Worm (Caenorhabditis elegans) whole organism, L4 larva: ENCODE results near the gene rpt-4.

ENCODE experiments used
- D1046.2 ChIP-seq: fragments of 200-800 bp; sonication (Bioruptor generic); IDR thresholded peaks from 2 replicates; pipeline ENCODE4 v1.3.6; 2022; ENCODE audit warnings: missing genetic modification characterization, missing compliant biosample characterization
- F26F4.8 ChIP-seq: fragments of 200-800 bp; sonication (Bioruptor generic); conservative IDR thresholded peaks from 2 replicates; pipeline ENCODE4 v1.3.6; 2022; ENCODE audit warnings: missing genetic modification characterization, missing compliant biosample characterization
- Y75B8A.6 ChIP-seq: fragments of 200-800 bp; sonication (Bioruptor generic); IDR thresholded peaks from 2 replicates; pipeline ENCODE4 v1.3.6; 2022; ENCODE audit warnings: missing genetic modification reagents, missing genetic modification characterization, missing compliant biosample characterization
- ZK337.2 ChIP-seq: fragments of 200-800 bp; sonication (Bioruptor generic); IDR thresholded peaks from 2 replicates; pipeline ENCODE4 v1.3.6; 2022; ENCODE audit warnings: missing genetic modification reagents, missing genetic modification characterization, missing compliant biosample characterization
- ama-1 ChIP-seq: fragments of 150-350 bp; optimal IDR thresholded peaks from 2 replicates; lab custom pipeline; 2014; ENCODE audit warnings: inconsistent platforms, mixed read lengths
- arid-1 ChIP-seq: fragments of 200-800 bp; sonication (Bioruptor generic); conservative IDR thresholded peaks from 2 replicates; pipeline ENCODE4 v1.3.6; 2022; ENCODE audit warnings: missing genetic modification reagents, missing genetic modification characterization, missing compliant biosample characterization
- ceh-20 ChIP-seq: fragments of 200-800 bp; sonication (Bioruptor generic); IDR thresholded peaks from 2 replicates; pipeline ENCODE4 v1.3.6; 2022; ENCODE audit warnings: missing genetic modification reagents, missing genetic modification characterization, missing compliant biosample characterization
- ceh-32 ChIP-seq: sonication (generic microtip); optimal IDR thresholded peaks from 2 replicates; lab custom pipeline; 2016; ENCODE audit warnings: mild to moderate bottlenecking, missing genetic modification characterization, missing compliant biosample characterization; ENCODE audit not compliant: poor library complexity
- ceh-62 ChIP-seq: sonication (generic microtip); optimal IDR thresholded peaks from 2 replicates; lab custom pipeline; 2017; ENCODE audit warnings: missing biosample characterization, missing genetic modification characterization
- daf-19 ChIP-seq: fragments of 200-800 bp; sonication (Bioruptor generic); conservative IDR thresholded peaks from 2 replicates; pipeline ENCODE4 v1.3.6; 2022; ENCODE audit warnings: missing genetic modification characterization, missing compliant biosample characterization
- dmd-9 ChIP-seq: fragments of 200-800 bp; sonication (Bioruptor generic); IDR thresholded peaks from 2 replicates; pipeline ENCODE4 v1.3.6; 2022; ENCODE audit warnings: missing genetic modification reagents, missing genetic modification characterization, missing compliant biosample characterization
- duxl-1 ChIP-seq: sonication (generic microtip); optimal IDR thresholded peaks from 2 replicates; lab custom pipeline; 2016; ENCODE audit warnings: mild to moderate bottlenecking, missing genetic modification characterization, moderate library complexity, missing compliant biosample characterization; ENCODE audit not compliant: poor library complexity
- egl-27 ChIP-seq: sonication (generic microtip); optimal IDR thresholded peaks from 3 replicates; lab custom pipeline; 2017; ENCODE audit warnings: missing biosample characterization, missing genetic modification reagents, missing genetic modification characterization
- egl-43 ChIP-seq: fragments of 200-800 bp; sonication (Bioruptor generic); IDR thresholded peaks from 2 replicates; pipeline ENCODE4 v1.3.6; 2022; ENCODE audit warnings: missing genetic modification reagents, missing genetic modification characterization, missing compliant biosample characterization
- fos-1 ChIP-seq: fragments of 150-350 bp; optimal IDR thresholded peaks from 2 replicates; lab custom pipeline; 2014; ENCODE audit warnings: missing biosample characterization, missing genetic modification characterization
- hlh-11 ChIP-seq: fragments of 200-800 bp; sonication (Bioruptor generic); optimal IDR thresholded peaks from 2 replicates; lab custom pipeline; 2018; ENCODE audit warnings: mild to moderate bottlenecking, missing genetic modification characterization, missing compliant biosample characterization
- hlh-30 ChIP-seq: sonication (generic microtip); optimal IDR thresholded peaks from 2 replicates; lab custom pipeline; 2017; ENCODE audit warnings: antibody characterized with exemption, mild to moderate bottlenecking, missing genetic modification characterization, missing compliant biosample characterization; ENCODE audit not compliant: insufficient read depth
- hmg-1.1 ChIP-seq: fragments of 200-800 bp; sonication (Bioruptor generic); IDR thresholded peaks from 2 replicates; pipeline ENCODE4 v1.3.6; 2022; ENCODE audit warnings: missing genetic modification reagents, missing genetic modification characterization, missing compliant biosample characterization
- lim-7 ChIP-seq: fragments of 200-800 bp; sonication (Bioruptor generic); IDR thresholded peaks from 2 replicates; pipeline ENCODE4 v1.3.6; 2022; ENCODE audit warnings: missing genetic modification characterization, missing compliant biosample characterization
- lin-1 ChIP-seq: fragments of 200-800 bp; sonication (Bioruptor generic); IDR thresholded peaks from 2 replicates; pipeline ENCODE4 v1.3.6; 2022; ENCODE audit warnings: missing genetic modification reagents, missing genetic modification characterization, missing compliant biosample characterization
- lsy-2 ChIP-seq, 2 experiments: fragments of 150-350 bp in 1 of 2; sonication (generic microtip) in 1 of 2; optimal IDR thresholded peaks; 2 replicates each; lab custom pipeline; 2014 to 2017; ENCODE audit warnings: missing biosample characterization in 2 of 2, missing genetic modification characterization in 2 of 2
- madf-5 ChIP-seq, 2 experiments: fragments of 200-800 bp; sonication (Bioruptor generic); IDR thresholded peaks; 2 replicates each; pipeline ENCODE4 v1.3.6; 2022; ENCODE audit warnings: missing compliant biosample characterization in 2 of 2, missing genetic modification characterization in 2 of 2
- mdl-1 ChIP-seq, 2 experiments: fragments of 150-350 bp in 1 of 2; sonication (generic microtip) in 1 of 2; optimal IDR thresholded peaks; 2 replicates each; lab custom pipeline; 2014 to 2017; ENCODE audit warnings: missing biosample characterization in 2 of 2, missing genetic modification characterization in 2 of 2
- mep-1 ChIP-seq: fragments of 150-350 bp; sonication (generic microtip); optimal IDR thresholded peaks from 3 replicates; lab custom pipeline; 2014; ENCODE audit warnings: missing biosample characterization, missing genetic modification characterization
- mes-2 ChIP-seq: sonication (generic microtip); optimal IDR thresholded peaks from 2 replicates; lab custom pipeline; 2016; ENCODE audit warnings: missing genotype, mild to moderate bottlenecking, missing genetic modification characterization, missing compliant biosample characterization; ENCODE audit not compliant: poor library complexity, severe bottlenecking
- mxl-2 ChIP-seq: fragments of 200-800 bp; sonication (Bioruptor generic); conservative IDR thresholded peaks from 2 replicates; pipeline ENCODE4 v1.3.6; 2022; ENCODE audit warnings: missing genetic modification reagents, missing genetic modification characterization, missing compliant biosample characterization
- nhr-11 ChIP-seq: fragments of 150-350 bp; optimal IDR thresholded peaks from 2 replicates; lab custom pipeline; 2014; ENCODE audit warnings: missing biosample characterization, missing genetic modification characterization
- nhr-41 ChIP-seq: fragments of 200-800 bp; sonication (Bioruptor generic); IDR thresholded peaks from 2 replicates; pipeline ENCODE4 v1.3.6; 2022; ENCODE audit warnings: missing genetic modification reagents, missing genetic modification characterization, missing compliant biosample characterization
- nhr-42 ChIP-seq: fragments of 200-800 bp; sonication (Bioruptor generic); IDR thresholded peaks from 2 replicates; pipeline ENCODE4 v1.3.6; 2022; ENCODE audit warnings: missing genetic modification characterization, missing compliant biosample characterization
- nhr-6 ChIP-seq: fragments of 150-350 bp; optimal IDR thresholded peaks from 2 replicates; lab custom pipeline; 2014; ENCODE audit warnings: missing biosample characterization, missing genetic modification characterization
- nhr-76 ChIP-seq: fragments of 150-350 bp; optimal IDR thresholded peaks from 2 replicates; lab custom pipeline; 2014; ENCODE audit warnings: missing biosample characterization, missing genetic modification characterization
- pha-4 ChIP-seq, 2 experiments: fragments of 150-350 bp in 1 of 2; fragments of 200-800 bp in 1 of 2; sonication (Bioruptor generic) in 1 of 2; IDR thresholded peaks in 1 of 2; optimal IDR thresholded peaks in 1 of 2; 2 replicates each; pipeline versions ENCODE4 v1.3.6 to Lab custom; 2014 to 2022; ENCODE audit warnings: missing genetic modification characterization in 2 of 2, missing genetic modification reagents in 2 of 2, missing biosample characterization in 1 of 2, missing compliant biosample characterization in 1 of 2
- php-3 ChIP-seq: fragments of 200-800 bp; sonication (Bioruptor generic); IDR thresholded peaks from 2 replicates; pipeline ENCODE4 v1.3.6; 2022; ENCODE audit warnings: missing genetic modification reagents, missing genetic modification characterization, missing compliant biosample characterization
- sdz-12 ChIP-seq: fragments of 200-800 bp; sonication (Bioruptor generic); optimal IDR thresholded peaks from 2 replicates; lab custom pipeline; 2018; ENCODE audit warnings: mild to moderate bottlenecking, missing genetic modification characterization, missing compliant biosample characterization
- set-16 ChIP-seq: fragments of 200-800 bp; sonication (Bioruptor generic); IDR thresholded peaks from 2 replicates; pipeline ENCODE4 v1.3.6; 2022; ENCODE audit warnings: missing genetic modification reagents, missing genetic modification characterization, missing compliant biosample characterization
- snpc-1.2 ChIP-seq: fragments of 200-800 bp; sonication (Bioruptor generic); IDR thresholded peaks from 2 replicates; pipeline ENCODE4 v1.3.6; 2022; ENCODE audit warnings: missing genetic modification reagents, missing genetic modification characterization, missing compliant biosample characterization
- spr-3 ChIP-seq: fragments of 200-800 bp; sonication (Bioruptor generic); optimal IDR thresholded peaks from 2 replicates; lab custom pipeline; 2018; ENCODE audit warnings: mild to moderate bottlenecking, missing genetic modification characterization, missing compliant biosample characterization
- tag-97 ChIP-seq: fragments of 200-800 bp; sonication (Bioruptor generic); IDR thresholded peaks from 2 replicates; pipeline ENCODE4 v1.3.6; 2022; ENCODE audit warnings: missing genetic modification characterization, missing compliant biosample characterization
- unc-62 ChIP-seq, 3 experiments: fragments of 150-350 bp in 1 of 3; sonication (generic microtip); optimal IDR thresholded peaks in 2 of 3; peaks in 1 of 3; 1 replicate in 1 of 3; 2 replicates in 2 of 3; lab custom pipeline; 2014 to 2017; ENCODE audit warnings: missing biosample characterization in 3 of 3, missing genetic modification characterization in 3 of 3, missing genetic modification reagents in 3 of 3, missing genotype in 1 of 3
- vab-7 ChIP-seq: fragments of 200-800 bp; sonication (Bioruptor generic); IDR thresholded peaks from 2 replicates; pipeline ENCODE4 v1.3.6; 2022; ENCODE audit warnings: missing genetic modification reagents, missing genetic modification characterization, missing compliant biosample characterization
- zip-11 ChIP-seq: fragments of 200-800 bp; sonication (Bioruptor generic); IDR thresholded peaks from 2 replicates; pipeline ENCODE4 v1.3.6; 2022; ENCODE audit warnings: missing genetic modification characterization, missing compliant biosample characterization
- zip-2 ChIP-seq: fragments of 150-350 bp; optimal IDR thresholded peaks from 2 replicates; lab custom pipeline; 2014; ENCODE audit warnings: missing biosample characterization, missing genetic modification characterization
- ztf-11 ChIP-seq: fragments of 150-350 bp; optimal IDR thresholded peaks from 2 replicates; lab custom pipeline; 2014; ENCODE audit warnings: missing biosample characterization, missing genetic modification characterization

rpt-4 gene

ce11 chrII:24559-24998 lies 21.4 kb downstream of the rpt-4 start, which contains the start of gene enee-1 (continued):
- TF ChIP-seq lsy-2 (tag; optimal IDR thresholded peaks at IDR 0.05; lab: Kevin White, UChicago) (peak; percentile 42 to 89), nhr-6 (tag; lab: Kevin White, UChicago) (peak; percentile 93), zip-2 (tag; lab: Kevin White, UChicago) (peak; percentile 70), nhr-42 (GFP tag; lab: Robert Waterston, UW) (peak; percentile 62; the same call in 1 of the 2 replicates), ZK337.2 (no peak), madf-5 (GFP tag; IDR thresholded peaks at IDR 0.05; lab: Robert Waterston, UW) (no peak), dmd-9 (GFP tag; lab: Robert Waterston, UW) (no peak), spr-3 (GFP tag; lab: Kevin White, UChicago) (peak; percentile 69), duxl-1 (tag; lab: Kevin White, UChicago) (peak; percentile 75), ceh-62 (tag; lab: Kevin White, UChicago) (no peak), ama-1 (lab: Kevin White, UChicago) (peak; percentile 90), D1046.2 (no peak), tag-97 (GFP tag; lab: Robert Waterston, UW) (no peak), nhr-41 (GFP tag; lab: Robert Waterston, UW) (no peak), egl-27 (no peak), lin-1 (no peak), hlh-30 (tag; lab: Kevin White, UChicago) (peak; percentile 76), arid-1 (GFP tag; lab: Robert Waterston, UW) (peak; percentile 52), nhr-76 (no peak), sdz-12 (no peak), daf-19 (GFP tag; lab: Robert Waterston, UW) (no peak), fos-1 (tag; lab: Kevin White, UChicago) (no peak)

ce11 chrII:23739-24138 lies 22.3 kb downstream of the rpt-4 start:
- TF ChIP-seq php-3 (GFP tag; lab: Robert Waterston, UW) (no peak), mes-2 (peak; percentile 8), egl-43 (GFP tag; lab: Robert Waterston, UW) (peak; percentile 4; the same call in 1 of the 2 replicates), mep-1 (no peak), lim-7 (0 out of 2 replicates have a peak, but pooled peaks have one; percentile 27), mxl-2 (GFP tag; lab: Robert Waterston, UW) (no peak), set-16 (peak; percentile 57; the same call in 1 of the 2 replicates), mdl-1 (tag; optimal IDR thresholded peaks at IDR 0.05; lab: Kevin White, UChicago) (no peak)
- TF ChIP-seq, all 104 proteins: peak for 4

- no peak for TF ChIP-seq nhr-42 (GFP tag; lab: Robert Waterston, UW)
- TF ChIP-seq unc-62 (GFP tag; optimal IDR thresholded peaks at IDR 0.05 in 1 of 2; lab: Kevin White, UChicago) = no peak
- no peak for TF ChIP-seq unc-62 (tag; optimal IDR thresholded peaks at IDR 0.05; lab: Kevin White, UChicago)
- TF ChIP-seq ceh-20 = no peak
- TF ChIP-seq sdz-12 = no peak
- no peak for TF ChIP-seq hmg-1.1 (GFP tag; lab: Robert Waterston, UW)
- TF ChIP-seq pha-4 (GFP tag; IDR thresholded peaks at IDR 0.05; lab: Robert Waterston, UW) = no peak
- no peak for TF ChIP-seq pha-4 (tag; optimal IDR thresholded peaks at IDR 0.05; lab: Kevin White, UChicago)
- TF ChIP-seq php-3 (GFP tag; lab: Robert Waterston, UW) = no peak
- no peak for TF ChIP-seq vab-7 (GFP tag; lab: Robert Waterston, UW)
- TF ChIP-seq ztf-11 (tag; lab: Kevin White, UChicago) = no peak
- TF ChIP-seq snpc-1.2 (GFP tag; lab: Robert Waterston, UW) = no peak
- TF ChIP-seq nhr-6 (tag; lab: Kevin White, UChicago) = no peak
- no peak for TF ChIP-seq F26F4.8 (GFP tag; lab: Robert Waterston, UW)
- no peak for TF ChIP-seq zip-11 (GFP tag; lab: Robert Waterston, UW)
- no peak for TF ChIP-seq hlh-11 (tag; lab: Kevin White, UChicago)
- TF ChIP-seq ceh-32 (tag; lab: Kevin White, UChicago) = no peak
- no peak for TF ChIP-seq nhr-11 (tag; lab: Kevin White, UChicago)
- TF ChIP-seq Y75B8A.6 (GFP tag; lab: Robert Waterston, UW) = no peak
- TF ChIP-seq, all 104 proteins: peak for 0
These were observed 23.0 kb downstream of the rpt-4 start, which contains the start of gene sqt-2 for ce11 chrII:23025-23424. Gene sqt-2, plus strand, starts transcription at chrII:23325.
